Worm (Caenorhabditis elegans): ENCODE results near the gene rom-1.

rom-1 gene

DNA sequence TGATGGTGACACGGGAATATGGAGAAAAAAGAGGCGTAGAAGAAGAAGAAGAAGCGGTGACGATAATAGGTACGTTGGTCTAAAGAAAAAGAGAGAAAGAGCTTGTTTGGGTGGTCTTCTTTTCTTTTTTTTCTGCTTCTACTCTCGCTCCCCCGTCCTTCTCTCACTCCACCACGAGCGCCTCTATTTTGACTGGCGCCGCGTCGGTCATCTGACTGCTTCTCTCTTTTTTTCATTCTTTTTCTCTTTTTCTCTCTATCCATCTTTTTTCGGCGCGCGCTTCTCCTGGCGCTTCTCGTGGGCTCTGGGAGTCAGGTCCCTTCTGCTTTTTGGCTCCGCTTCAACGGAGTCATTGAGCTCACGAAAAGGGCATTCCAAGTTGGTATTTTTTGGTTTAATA lies 43.3 kb downstream of the rom-1 start (continued):
- TF ChIP-seq ztf-11 (tag; optimal IDR thresholded peaks at IDR 0.05) (no peak), unc-62 (GFP tag; optimal IDR thresholded peaks at IDR 0.05 in 1 of 2) (peak in 1 of 2 experiments; percentile 83), unc-62 (tag; optimal IDR thresholded peaks at IDR 0.05) (no peak), dmd-8 (GFP tag; IDR thresholded peaks at IDR 0.05) (no peak), nhr-11 (tag; optimal IDR thresholded peaks at IDR 0.05) (no peak), zfp-3 (GFP tag; conservative IDR thresholded peaks at IDR 0.05) (no peak), hlh-30 (tag; optimal IDR thresholded peaks at IDR 0.05; ENCODE audit: insufficient read depth) (peak; percentile 97), rbr-2 (tag; optimal IDR thresholded peaks at IDR 0.05) (peak; percentile 63), hlh-11 (tag; optimal IDR thresholded peaks at IDR 0.05) (peak; percentile 58), snpc-1.2 (GFP tag; IDR thresholded peaks at IDR 0.05) (no peak), unc-39 (tag; optimal IDR thresholded peaks at IDR 0.05) (no peak), nhr-10 (tag; optimal IDR thresholded peaks at IDR 0.05) (no peak), ZK546.5 (tag; optimal IDR thresholded peaks at IDR 0.05) (no peak), ctbp-1 (GFP tag; IDR thresholded peaks at IDR 0.05) (0 out of 2 replicates have a peak, but pooled peaks have one; percentile 25), madf-5 (GFP tag; IDR thresholded peaks at IDR 0.05) (no peak), nhr-25 (tag; optimal IDR thresholded peaks at IDR 0.05; ENCODE audit: borderline replicate concordance, insufficient read depth) (no peak), T26A8.4 (GFP tag; IDR thresholded peaks at IDR 0.05) (no peak), nhr-42 (GFP tag; IDR thresholded peaks at IDR 0.05) (no peak), ceh-28 (tag; optimal IDR thresholded peaks at IDR 0.05) (no peak), Y75B8A.6 (GFP tag; IDR thresholded peaks at IDR 0.05) (no peak), nhr-237 (tag; optimal IDR thresholded peaks at IDR 0.05) (no peak), pqm-1 (tag; optimal IDR thresholded peaks at IDR 0.05) (no peak), spr-3 (GFP tag; optimal IDR thresholded peaks at IDR 0.05) (no peak), zip-2 (tag; optimal IDR thresholded peaks at IDR 0.05) (no peak), madf-9 (GFP tag; conservative IDR thresholded peaks at IDR 0.05) (peak; percentile 64), ZK337.2 (GFP tag; IDR thresholded peaks at IDR 0.05) (no peak), lin-29 (GFP tag; IDR thresholded peaks at IDR 0.05) (no peak), tag-97 (GFP tag; IDR thresholded peaks at IDR 0.05) (no peak), skn-1 (tag; optimal IDR thresholded peaks at IDR 0.05) (no peak), attf-4 (tag; optimal IDR thresholded peaks at IDR 0.05) (no peak), lir-3 (tag; optimal IDR thresholded peaks at IDR 0.05) (no peak), egl-27 (tag; optimal IDR thresholded peaks at IDR 0.05) (no peak), nhr-6 (tag; optimal IDR thresholded peaks at IDR 0.05) (no peak), ztf-7 (tag; optimal IDR thresholded peaks at IDR 0.05) (no peak), gei-8 (GFP tag; optimal IDR thresholded peaks at IDR 0.05) (no peak), ceh-62 (tag; optimal IDR thresholded peaks at IDR 0.05) (no peak)

DNA sequence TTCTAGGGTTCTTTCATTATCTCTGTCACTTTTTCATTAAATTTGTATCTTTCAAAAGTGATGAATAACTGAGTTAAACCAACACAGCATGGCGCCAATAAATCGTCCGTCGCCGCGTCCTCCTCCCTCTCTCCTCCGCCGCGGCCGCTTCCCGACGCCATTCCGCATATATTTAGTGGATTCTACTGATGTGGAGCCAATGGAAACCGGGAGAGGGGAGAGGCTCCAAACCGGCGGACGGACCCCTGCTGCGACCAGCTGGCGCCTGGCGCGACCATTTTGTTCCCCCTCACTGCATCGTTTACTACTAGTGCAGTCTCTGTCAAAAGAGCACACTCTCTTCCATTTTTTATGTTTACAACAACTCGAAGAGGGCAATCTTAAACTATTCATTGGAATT lies 44.2 kb downstream of the rom-1 start:
- peak; percentile 26 for TF ChIP-seq hlh-11 (tag; optimal IDR thresholded peaks at IDR 0.05)
- TF ChIP-seq egl-43 (GFP tag; IDR thresholded peaks at IDR 0.05) = 0 out of 2 replicates have a peak, but pooled peaks have one; percentile 23
- no peak for TF ChIP-seq fos-1 (tag; optimal IDR thresholded peaks at IDR 0.05)
- TF ChIP-seq daf-16 (GFP tag; optimal IDR thresholded peaks at IDR 0.05) = peak in 1 of 2 experiments; percentile 67
- TF ChIP-seq daf-16 (tag; optimal IDR thresholded peaks at IDR 0.05) = peak; percentile 12
- TF ChIP-seq aha-1 (tag) = peak; percentile 66
- TF ChIP-seq jun-1 (tag; optimal IDR thresholded peaks at IDR 0.05) = no peak
- TF ChIP-seq set-16 (GFP tag; IDR thresholded peaks at IDR 0.05) = peak; percentile 92

DNA sequence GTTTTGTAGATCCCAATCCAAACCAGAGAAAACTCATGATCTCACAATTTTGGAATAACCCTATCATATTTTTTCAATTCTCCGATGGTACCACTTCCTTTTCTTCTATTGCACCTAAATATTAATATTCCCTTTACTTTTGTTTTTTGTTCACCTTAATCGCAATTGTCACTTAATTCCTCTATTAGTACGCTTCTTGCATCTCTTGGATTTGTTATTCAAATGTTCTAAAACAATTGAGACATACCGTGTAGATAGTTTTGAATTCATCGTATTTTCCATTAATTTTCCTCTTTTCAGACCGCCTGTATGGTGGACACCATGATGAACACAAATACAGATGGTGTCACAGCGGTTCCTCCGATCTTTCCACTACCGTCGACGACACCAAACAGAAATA lies 44.8 kb downstream of the rom-1 start, which contains the start of gene flh-2:
TSS of gene flh-2 (plus strand) at position 301 of the 400 bp plus-strand sequence.
- TF ChIP-seq daf-19 (GFP tag; conservative IDR thresholded peaks at IDR 0.05) (no peak), ZK546.5 (tag; optimal IDR thresholded peaks at IDR 0.05) (no peak), nhr-25 (tag; optimal IDR thresholded peaks at IDR 0.05; ENCODE audit: borderline replicate concordance, insufficient read depth) (no peak), lin-13 (GFP tag; optimal IDR thresholded peaks at IDR 0.05) (no peak), dmd-9 (GFP tag; IDR thresholded peaks at IDR 0.05) (no peak), nhr-48 (tag; optimal IDR thresholded peaks at IDR 0.05) (no peak), Y5F2A.4 (GFP tag; optimal IDR thresholded peaks at IDR 0.05) (no peak), F37D6.2 (tag; optimal IDR thresholded peaks at IDR 0.05) (no peak), daf-12 (tag; optimal IDR thresholded peaks at IDR 0.05) (no peak), nhr-42 (GFP tag; IDR thresholded peaks at IDR 0.05) (no peak), lim-7 (GFP tag; IDR thresholded peaks at IDR 0.05) (no peak), ceh-28 (tag; optimal IDR thresholded peaks at IDR 0.05) (no peak), ceh-82 (tag; optimal IDR thresholded peaks at IDR 0.05) (no peak), mdt-29 (GFP tag; IDR thresholded peaks at IDR 0.05) (no peak), F44E2.7 (GFP tag; IDR thresholded peaks at IDR 0.05) (no peak)
